Worm (Caenorhabditis elegans): ENCODE data around the gene gfl-1.

gfl-1 gene

DNA sequence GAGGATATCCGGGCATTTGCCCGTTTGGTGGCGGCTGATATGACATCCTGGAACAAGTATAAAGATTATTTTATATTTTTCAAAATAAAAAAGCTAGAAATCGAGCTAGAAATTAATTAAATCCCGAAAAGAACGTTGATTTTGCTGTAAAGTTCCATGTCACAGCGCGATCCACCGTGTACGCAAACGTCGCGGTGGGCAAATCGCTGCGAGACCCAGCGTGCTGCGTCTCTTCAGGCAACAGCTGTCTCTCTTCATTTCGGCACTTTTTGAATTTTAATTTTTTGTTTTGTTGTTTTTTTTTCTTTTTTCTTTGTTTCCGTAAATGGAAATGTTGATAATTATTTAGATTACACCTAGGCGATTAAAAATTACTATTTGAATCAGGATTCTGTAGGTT is 45.1 kb downstream of the gfl-1 start, which contains the start of gene sec-24.1:
TSS of gene sec-24.1 (minus strand) at position 49 of the 400 bp plus-strand sequence.
- TF ChIP-seq R02D3.7 (tag; optimal IDR thresholded peaks at IDR 0.05) (no peak), hlh-11 (tag; optimal IDR thresholded peaks at IDR 0.05) (peak; percentile 96), ctbp-1 (GFP tag; IDR thresholded peaks at IDR 0.05) (peak; percentile 71), ceh-82 (tag; optimal IDR thresholded peaks at IDR 0.05) (no peak), ceh-44 (GFP tag; IDR thresholded peaks at IDR 0.05) (peak; percentile 73), ZK546.5 (tag; optimal IDR thresholded peaks at IDR 0.05) (peak in 1 of 2 experiments; percentile 18), sdz-12 (GFP tag; optimal IDR thresholded peaks at IDR 0.05) (no peak), mdl-1 (tag; optimal IDR thresholded peaks at IDR 0.05) (peak; percentile 25 to 40), dmd-9 (GFP tag; IDR thresholded peaks at IDR 0.05) (no peak), nhr-25 (tag; optimal IDR thresholded peaks at IDR 0.05; ENCODE audit: borderline replicate concordance, insufficient read depth) (peak; percentile 50), nhr-111 (GFP tag; optimal IDR thresholded peaks at IDR 0.05) (no peak), daf-19 (GFP tag; conservative IDR thresholded peaks at IDR 0.05) (no peak), saeg-2 (GFP tag; IDR thresholded peaks at IDR 0.05) (0 out of 2 replicates have a peak, but pooled peaks have one; percentile 44), lir-3 (tag; optimal IDR thresholded peaks at IDR 0.05) (no peak), ama-1 (optimal IDR thresholded peaks at IDR 0.05) (no peak), F10B5.3 (tag; optimal IDR thresholded peaks at IDR 0.05) (peak; percentile 41), attf-4 (tag; optimal IDR thresholded peaks at IDR 0.05) (no peak), ZK337.2 (GFP tag; IDR thresholded peaks at IDR 0.05) (no peak), mes-2 (tag; optimal IDR thresholded peaks at IDR 0.05; ENCODE audit: poor library complexity, severe bottlenecking) (peak; percentile 93), snpc-1.2 (GFP tag; IDR thresholded peaks at IDR 0.05) (0 out of 2 replicates have a peak, but pooled peaks have one; percentile 16), gei-8 (GFP tag; optimal IDR thresholded peaks at IDR 0.05) (no peak), zfp-3 (GFP tag; conservative IDR thresholded peaks at IDR 0.05) (0 out of 2 replicates have a peak, but pooled peaks have one; percentile 55), lsy-2 (tag; optimal IDR thresholded peaks at IDR 0.05) (peak; percentile 99 to 100), lim-7 (GFP tag; IDR thresholded peaks at IDR 0.05) (no peak), F37D6.2 (tag; optimal IDR thresholded peaks at IDR 0.05) (peak; percentile 35), F49E8.2 (tag; optimal IDR thresholded peaks at IDR 0.05; ENCODE audit: borderline replicate concordance) (no peak), D1046.2 (GFP tag; IDR thresholded peaks at IDR 0.05) (no peak), mdt-29 (GFP tag; IDR thresholded peaks at IDR 0.05) (peak; percentile 50; the same call in 1 of the 2 replicates), hmg-1.1 (GFP tag; IDR thresholded peaks at IDR 0.05) (peak; percentile 92), ceh-62 (tag; optimal IDR thresholded peaks at IDR 0.05) (no peak), lin-15B (tag; optimal IDR thresholded peaks at IDR 0.05) (no peak), mxl-3 (GFP tag; optimal IDR thresholded peaks at IDR 0.05) (peak; percentile 25), T20F7.1 (GFP tag; optimal IDR thresholded peaks at IDR 0.05) (peak; percentile 71), fos-1 (tag; optimal IDR thresholded peaks at IDR 0.05) (no peak), hif-1 (tag; optimal IDR thresholded peaks at IDR 0.05) (peak in 1 of 2 experiments; percentile 69), nhr-41 (GFP tag; IDR thresholded peaks at IDR 0.05) (no peak), lin-38 (GFP tag; IDR thresholded peaks at IDR 0.05) (peak; percentile 80), zfp-2 (tag; optimal IDR thresholded peaks at IDR 0.05) (peak; percentile 7), rbr-2 (tag; optimal IDR thresholded peaks at IDR 0.05) (peak; percentile 82), zip-2 (tag; optimal IDR thresholded peaks at IDR 0.05) (peak; percentile 54), fkh-10 (GFP tag; optimal IDR thresholded peaks at IDR 0.05) (peak; percentile 42), ceh-28 (tag; optimal IDR thresholded peaks at IDR 0.05) (no peak), duxl-1 (tag; optimal IDR thresholded peaks at IDR 0.05; ENCODE audit: poor library complexity) (peak; percentile 87), Y48G9A.11 (GFP tag; IDR thresholded peaks at IDR 0.05) (no peak), skn-1 (tag; optimal IDR thresholded peaks at IDR 0.05) (no peak), madf-9 (GFP tag; conservative IDR thresholded peaks at IDR 0.05) (peak; percentile 55; the same call in 1 of the 2 replicates), pqm-1 (tag; optimal IDR thresholded peaks at IDR 0.05) (no peak), madf-5 (GFP tag; IDR thresholded peaks at IDR 0.05) (no peak), ceh-32 (tag; optimal IDR thresholded peaks at IDR 0.05; ENCODE audit: poor library complexity) (no peak), hlh-30 (tag; optimal IDR thresholded peaks at IDR 0.05; ENCODE audit: insufficient read depth) (peak; percentile 89)

All from whole organism, L4 larva.